Fruit fly (Drosophila melanogaster) whole organism, prepupa: ENCODE data around the gene Gyc89Db.

Source experiments
- Blimp-1 ChIP-seq: fragments of 200-800 bp; sonication (Bioruptor generic); optimal IDR thresholded peaks from 3 replicates; lab custom pipeline; 2017; ENCODE audit warnings: missing biosample characterization, missing genetic modification characterization, mild to moderate bottlenecking, moderate library complexity, missing genetic modification reagents
- CG10631 ChIP-seq: fragments of 200-800 bp; sonication (Bioruptor generic); optimal IDR thresholded peaks from 2 replicates; lab custom pipeline; 2016; ENCODE audit warnings: missing biosample characterization, missing genetic modification characterization
- CG11762 ChIP-seq: fragments of 200-800 bp; sonication (Bioruptor generic); optimal IDR thresholded peaks from 3 replicates; lab custom pipeline; 2016; ENCODE audit warnings: missing biosample characterization, missing genetic modification characterization; ENCODE audit not compliant: insufficient read depth
- CG11902 ChIP-seq: fragments of 200-800 bp; sonication (Bioruptor generic); optimal IDR thresholded peaks from 3 replicates; lab custom pipeline; 2016; ENCODE audit warnings: missing biosample characterization, missing genetic modification characterization
- CG15336 ChIP-seq: fragments of 200-800 bp; sonication (Bioruptor generic); IDR thresholded peaks from 2 replicates; pipeline ENCODE4 v1.3.6; 2022; ENCODE audit warnings: missing biosample characterization, missing genetic modification characterization
- CG1621 ChIP-seq: fragments of 200-800 bp; sonication (Bioruptor generic); optimal IDR thresholded peaks from 3 replicates; lab custom pipeline; 2018; ENCODE audit warnings: missing biosample characterization, mild to moderate bottlenecking, missing genetic modification characterization
- CG16779 ChIP-seq: fragments of 200-800 bp; sonication (Bioruptor generic); optimal IDR thresholded peaks from 3 replicates; lab custom pipeline; 2017; ENCODE audit warnings: missing biosample characterization, mild to moderate bottlenecking, missing genetic modification characterization
- CG3032 ChIP-seq: fragments of 200-800 bp; optimal IDR thresholded peaks from 2 replicates; lab custom pipeline; 2019; ENCODE audit warnings: missing biosample characterization, mild to moderate bottlenecking, missing genetic modification characterization, moderate library complexity
- CG32006 ChIP-seq: fragments of 200-800 bp; sonication (Bioruptor generic); optimal IDR thresholded peaks from 3 replicates; lab custom pipeline; 2017; ENCODE audit warnings: missing biosample characterization, mild to moderate bottlenecking, missing genetic modification characterization
- CG34406 ChIP-seq: fragments of 200-800 bp; sonication (Bioruptor generic); optimal IDR thresholded peaks from 3 replicates; lab custom pipeline; 2016; ENCODE audit warnings: missing biosample characterization, missing genetic modification characterization
- CG6163 ChIP-seq: fragments of 200-800 bp; sonication (Bioruptor generic); IDR thresholded peaks from 3 replicates; pipeline ENCODE4 v1.3.6; 2022; ENCODE audit warnings: missing biosample characterization, missing genetic modification characterization
- CG6276 ChIP-seq: fragments of 200-800 bp; sonication (Bioruptor generic); optimal IDR thresholded peaks from 2 replicates; lab custom pipeline; 2017; ENCODE audit warnings: missing biosample characterization, mild to moderate bottlenecking, missing genetic modification characterization
- CG6792 ChIP-seq: fragments of 200-800 bp; sonication (Bioruptor generic); optimal IDR thresholded peaks from 3 replicates; lab custom pipeline; 2016; ENCODE audit warnings: missing biosample characterization, missing genetic modification characterization
- CG6808 ChIP-seq: fragments of 200-800 bp; sonication (Bioruptor generic); optimal IDR thresholded peaks from 3 replicates; lab custom pipeline; 2017; ENCODE audit warnings: missing biosample characterization, missing genetic modification characterization, mild to moderate bottlenecking, moderate library complexity, missing genetic modification reagents
- CG6854 ChIP-seq: fragments of 200-800 bp; sonication (Bioruptor generic); optimal IDR thresholded peaks from 2 replicates; lab custom pipeline; 2017; ENCODE audit warnings: missing biosample characterization, mild to moderate bottlenecking, missing genetic modification characterization
- CG8119 ChIP-seq: fragments of 200-800 bp; sonication (Bioruptor generic); IDR thresholded peaks from 3 replicates; pipeline ENCODE4 v1.3.6; 2022; ENCODE audit warnings: missing biosample characterization, missing genetic modification characterization
- CG9139 ChIP-seq: fragments of 200-800 bp; sonication (Bioruptor generic); optimal IDR thresholded peaks from 3 replicates; lab custom pipeline; 2017; ENCODE audit warnings: missing biosample characterization, mild to moderate bottlenecking, missing genetic modification characterization
- Eip75B ChIP-seq: fragments of 200-800 bp; sonication (Bioruptor generic); optimal IDR thresholded peaks from 3 replicates; lab custom pipeline; 2016; ENCODE audit warnings: missing biosample characterization, missing genetic modification characterization
- Eip78C ChIP-seq: fragments of 200-800 bp; sonication (Bioruptor generic); peaks from one replicate; lab custom pipeline; 2016; ENCODE audit warnings: missing biosample characterization, missing genetic modification characterization
- Eip93F ChIP-seq: fragments of 200-800 bp; sonication (Bioruptor generic); optimal IDR thresholded peaks from 2 replicates; lab custom pipeline; 2016; ENCODE audit warnings: missing biosample characterization, mild to moderate bottlenecking, missing genetic modification characterization
- Ets21C ChIP-seq: fragments of 200-800 bp; sonication (Bioruptor generic); optimal IDR thresholded peaks from 3 replicates; lab custom pipeline; 2016; ENCODE audit warnings: missing biosample characterization, missing genetic modification characterization
- Ets96B ChIP-seq: fragments of 200-800 bp; optimal IDR thresholded peaks from 2 replicates; lab custom pipeline; 2019; ENCODE audit warnings: missing biosample characterization, mild to moderate bottlenecking, missing genetic modification characterization, moderate library complexity
- Gug ChIP-seq: fragments of 200-800 bp; sonication (Bioruptor generic); IDR thresholded peaks from 2 replicates; pipeline ENCODE4 v1.3.6; 2022; ENCODE audit warnings: missing biosample characterization, missing genetic modification characterization
- Hr38 ChIP-seq: sonication (Bioruptor generic); optimal IDR thresholded peaks from 2 replicates; lab custom pipeline; 2016; ENCODE audit warnings: missing biosample characterization, missing genetic modification characterization
- Hr39 ChIP-seq: fragments of 200-800 bp; sonication (Bioruptor generic); optimal IDR thresholded peaks from 2 replicates; lab custom pipeline; 2016; ENCODE audit warnings: missing biosample characterization, missing genetic modification characterization
- Hr4 ChIP-seq: fragments of 200-800 bp; sonication (Bioruptor generic); optimal IDR thresholded peaks from 3 replicates; lab custom pipeline; 2016; ENCODE audit warnings: missing biosample characterization, missing genetic modification characterization
- Lpt ChIP-seq: fragments of 200-800 bp; sonication (Bioruptor generic); optimal IDR thresholded peaks from 3 replicates; lab custom pipeline; 2016; ENCODE audit warnings: missing biosample characterization, missing genetic modification characterization
- Met ChIP-seq: fragments of 200-800 bp; sonication (Bioruptor generic); optimal IDR thresholded peaks from 3 replicates; lab custom pipeline; 2016; ENCODE audit warnings: missing biosample characterization, missing genetic modification characterization
- Smox ChIP-seq: fragments of 200-800 bp; sonication (Bioruptor generic); optimal IDR thresholded peaks from 3 replicates; lab custom pipeline; 2016; ENCODE audit warnings: missing biosample characterization, missing genetic modification characterization
- Sox14 ChIP-seq: fragments of 200-800 bp; sonication (Bioruptor generic); optimal IDR thresholded peaks from 3 replicates; lab custom pipeline; 2016; ENCODE audit warnings: missing biosample characterization, missing genetic modification characterization
- Sox15 ChIP-seq: fragments of 200-800 bp; sonication (Bioruptor generic); optimal IDR thresholded peaks from 3 replicates; lab custom pipeline; 2016; ENCODE audit warnings: missing biosample characterization, missing genetic modification characterization
- achi ChIP-seq: fragments of 200-800 bp; sonication (Bioruptor generic); optimal IDR thresholded peaks from 3 replicates; lab custom pipeline; 2016; ENCODE audit warnings: missing biosample characterization, missing genetic modification characterization
- cyc ChIP-seq: fragments of 200-800 bp; sonication (Bioruptor generic); optimal IDR thresholded peaks from 3 replicates; lab custom pipeline; 2016; ENCODE audit warnings: missing biosample characterization, missing genetic modification characterization
- dac ChIP-seq: fragments of 200-800 bp; sonication (Bioruptor generic); optimal IDR thresholded peaks from 2 replicates; lab custom pipeline; 2017; ENCODE audit warnings: missing biosample characterization, mild to moderate bottlenecking, missing genetic modification characterization
- dsx ChIP-seq: fragments of 200-800 bp; optimal IDR thresholded peaks from 3 replicates; lab custom pipeline; 2019; ENCODE audit warnings: missing biosample characterization, mild to moderate bottlenecking, missing genetic modification characterization, moderate library complexity; ENCODE audit not compliant: poor library complexity, severe bottlenecking
- eg ChIP-seq: fragments of 200-800 bp; sonication (Bioruptor generic); IDR thresholded peaks from 3 replicates; pipeline ENCODE4 v1.3.6; 2022; ENCODE audit warnings: missing biosample characterization, missing genetic modification characterization
- fd59A ChIP-seq: fragments of 200-800 bp; sonication (Bioruptor generic); optimal IDR thresholded peaks from 2 replicates; lab custom pipeline; 2017; ENCODE audit warnings: missing biosample characterization, mild to moderate bottlenecking, missing genetic modification characterization, missing genetic modification reagents
- lz ChIP-seq: fragments of 200-800 bp; sonication (Bioruptor generic); optimal IDR thresholded peaks from 3 replicates; lab custom pipeline; 2016; ENCODE audit warnings: missing biosample characterization, missing genetic modification characterization
- net ChIP-seq: fragments of 200-800 bp; sonication (Bioruptor generic); optimal IDR thresholded peaks from 3 replicates; lab custom pipeline; 2016; ENCODE audit warnings: missing biosample characterization, missing genetic modification characterization
- pdm3 ChIP-seq: fragments of 200-800 bp; sonication (Bioruptor generic); optimal IDR thresholded peaks from 3 replicates; lab custom pipeline; 2016; ENCODE audit warnings: missing biosample characterization, missing genetic modification characterization
- salr ChIP-seq, 2 experiments: fragments of 200-800 bp; sonication (Bioruptor generic); optimal IDR thresholded peaks; 3 replicates each; lab custom pipeline; 2016 to 2018; ENCODE audit warnings: missing biosample characterization in 2 of 2, missing genetic modification characterization in 2 of 2, mild to moderate bottlenecking in 1 of 2
- spab ChIP-seq: fragments of 200-800 bp; sonication (Bioruptor generic); optimal IDR thresholded peaks from 2 replicates; lab custom pipeline; 2017; ENCODE audit warnings: missing biosample characterization, mild to moderate bottlenecking, missing genetic modification characterization, missing genetic modification reagents
- svp ChIP-seq: fragments of 200-800 bp; sonication (Bioruptor generic); peaks from one replicate; lab custom pipeline; 2016; ENCODE audit warnings: missing biosample characterization, missing genetic modification characterization
- topi ChIP-seq: fragments of 200-800 bp; sonication (Bioruptor generic); optimal IDR thresholded peaks from 3 replicates; lab custom pipeline; 2016; ENCODE audit warnings: missing biosample characterization, missing genetic modification characterization
- vri ChIP-seq: fragments of 200-800 bp; sonication (Bioruptor generic); optimal IDR thresholded peaks from 3 replicates; lab custom pipeline; 2016; ENCODE audit warnings: missing biosample characterization, mild to moderate bottlenecking, missing genetic modification characterization

Gyc89Db gene

dm6 chr3R:16485487-16486233 is 8.8 kb downstream of the Gyc89Db start:
- peak; percentile 50; the same call in 1 of the 3 replicates for TF ChIP-seq eg (GFP tag; lab: Robert Waterston, UW)
- peak; percentile 45 for TF ChIP-seq CG6276 (GFP tag; lab: Kevin White, UChicago)
- TF ChIP-seq salr (GFP tag; optimal IDR thresholded peaks at IDR 0.05; lab: Kevin White, UChicago), result peak in 1 of 2 experiments; percentile 36
- peak; percentile 71 for TF ChIP-seq Eip78C (GFP tag; lab: Kevin White, UChicago)
- TF ChIP-seq achi, result peak; percentile 24
- TF ChIP-seq Met, result no peak
- peak; percentile 66 for TF ChIP-seq CG15336 (GFP tag; lab: Robert Waterston, UW)
- peak; percentile 72 for TF ChIP-seq CG32006 (GFP tag; lab: Kevin White, UChicago)
- TF ChIP-seq CG6163 (GFP tag; lab: Robert Waterston, UW), result peak; percentile 30; the same call in 1 of the 3 replicates
- TF ChIP-seq CG9139, result no peak
- TF ChIP-seq fd59A, result no peak
- peak; percentile 67 for TF ChIP-seq CG8119 (GFP tag; lab: Robert Waterston, UW)
- no peak for TF ChIP-seq Eip75B (GFP tag; lab: Kevin White, UChicago)
- TF ChIP-seq Lpt (GFP tag; lab: Kevin White, UChicago), result peak; percentile 28

- TF ChIP-seq CG6276 (GFP tag; lab: Kevin White, UChicago), result no peak
- no peak for TF ChIP-seq net
- no peak for TF ChIP-seq Eip75B (GFP tag; lab: Kevin White, UChicago)
- TF ChIP-seq dac (GFP tag; lab: Kevin White, UChicago), result no peak
- TF ChIP-seq achi, result no peak
- TF ChIP-seq Eip78C (GFP tag; lab: Kevin White, UChicago), result peak; percentile 2
- no peak for TF ChIP-seq CG10631 (GFP tag; lab: Kevin White, UChicago)
Observed at dm6 chr3R:16495322-16495721, 18.4 kb downstream of the Gyc89Db start, which contains the start of gene Cad89D. Gene Cad89D (minus strand): TSS chr3R:16495422.

dm6 chr3R:16496209-16496608 is 19.3 kb downstream of the Gyc89Db start:
- no peak for TF ChIP-seq fd59A
- TF ChIP-seq CG6808 (GFP tag; lab: Kevin White, UChicago), result peak; percentile 45
- peak; percentile 11 for TF ChIP-seq CG1621 (tag; lab: Kevin White, UChicago)
- no peak for TF ChIP-seq topi
- TF ChIP-seq CG15336 (GFP tag; lab: Robert Waterston, UW), result peak; percentile 89
- TF ChIP-seq Ets21C (GFP tag; lab: Kevin White, UChicago), result no peak
- peak; percentile 93 for TF ChIP-seq CG8119 (GFP tag; lab: Robert Waterston, UW)
- TF ChIP-seq salr (GFP tag; optimal IDR thresholded peaks at IDR 0.05; lab: Kevin White, UChicago), result peak in 1 of 2 experiments; percentile 81
- TF ChIP-seq spab (GFP tag; lab: Kevin White, UChicago), result peak; percentile 24
- peak; percentile 68 for TF ChIP-seq Gug (GFP tag; lab: Robert Waterston, UW)
- peak; percentile 91 for TF ChIP-seq CG6276 (GFP tag; lab: Kevin White, UChicago)
- peak; percentile 13 for TF ChIP-seq Hr39
- peak; percentile 36 for TF ChIP-seq Met
- TF ChIP-seq Eip78C (GFP tag; lab: Kevin White, UChicago), result peak; percentile 95
- TF ChIP-seq Ets96B, result no peak
- peak; percentile 86 for TF ChIP-seq Hr4 (GFP tag; lab: Kevin White, UChicago)
- TF ChIP-seq Smox, result peak; percentile 25
- TF ChIP-seq svp, result peak; percentile 77
- TF ChIP-seq lz (GFP tag; lab: Kevin White, UChicago), result peak; percentile 26
- TF ChIP-seq net, result peak; percentile 70
- TF ChIP-seq CG6854, result no peak
- peak; percentile 40 for TF ChIP-seq CG6792 (GFP tag; lab: Kevin White, UChicago)
- TF ChIP-seq Eip93F (GFP tag; lab: Kevin White, UChicago), result no peak
- TF ChIP-seq dsx (GFP tag; lab: Kevin White, UChicago), result peak; percentile 19
- TF ChIP-seq CG11902 (GFP tag; lab: Kevin White, UChicago), result no peak
- no peak for TF ChIP-seq Sox15 (GFP tag; lab: Kevin White, UChicago)
- peak; percentile 78 for TF ChIP-seq pdm3 (GFP tag; lab: Kevin White, UChicago)
- no peak for TF ChIP-seq vri (GFP tag; lab: Kevin White, UChicago)
- peak; percentile 75 for TF ChIP-seq achi
- peak; percentile 78 for TF ChIP-seq Sox14 (GFP tag; lab: Kevin White, UChicago)
- TF ChIP-seq Hr38, result no peak
- TF ChIP-seq CG6163 (GFP tag; lab: Robert Waterston, UW), result peak; percentile 69
- TF ChIP-seq cyc (GFP tag; lab: Kevin White, UChicago), result peak; percentile 23
- no peak for TF ChIP-seq CG3032 (tag; lab: Kevin White, UChicago)
- peak; percentile 2 for TF ChIP-seq CG34406 (GFP tag; lab: Kevin White, UChicago)
- TF ChIP-seq CG11762 (GFP tag; lab: Kevin White, UChicago), result peak; percentile 42
- TF ChIP-seq CG16779, result peak; percentile 46
- TF ChIP-seq Blimp-1 (GFP tag; lab: Kevin White, UChicago), result no peak
